Fruit fly (Drosophila melanogaster) whole organism, pupa: ENCODE results near the gene M1BP.
A peak's percentile ranks its signal among the peaks of the same experiment; 100 is the strongest.

Experiments used
- CG12605 ChIP-seq: fragments of 200-800 bp; sonication (Bioruptor generic); IDR thresholded peaks from 2 replicates; pipeline ENCODE4 v1.3.6; 2022; ENCODE audit warnings: missing biosample characterization, missing genetic modification characterization
- CG14655 ChIP-seq: fragments of 200-800 bp; sonication (Bioruptor generic); optimal IDR thresholded peaks from 3 replicates; lab custom pipeline; 2017; ENCODE audit warnings: mild to moderate bottlenecking, missing biosample characterization, missing genetic modification reagents, missing genetic modification characterization
- CG17806 ChIP-seq: fragments of 200-800 bp; sonication (Bioruptor generic); optimal IDR thresholded peaks from 2 replicates; lab custom pipeline; 2018; ENCODE audit warnings: missing biosample characterization, mild to moderate bottlenecking, missing genetic modification characterization, moderate library complexity
- CG32121 ChIP-seq: fragments of 200-800 bp; sonication (Bioruptor generic); IDR thresholded peaks from 2 replicates; pipeline ENCODE4 v1.3.6; 2022; ENCODE audit warnings: missing biosample characterization, missing genetic modification characterization
- CG34367 ChIP-seq: fragments of 200-800 bp; sonication (Bioruptor generic); optimal IDR thresholded peaks from 2 replicates; lab custom pipeline; 2018; ENCODE audit warnings: missing biosample characterization, mild to moderate bottlenecking, missing genetic modification characterization
- CG8301 ChIP-seq: fragments of 200-800 bp; sonication (Bioruptor generic); optimal IDR thresholded peaks from 2 replicates; lab custom pipeline; 2018; ENCODE audit warnings: missing biosample characterization, mild to moderate bottlenecking, missing genetic modification characterization
- EcR ChIP-seq: fragments of 200-800 bp; sonication (Bioruptor generic); optimal IDR thresholded peaks from 3 replicates; lab custom pipeline; 2019; ENCODE audit warnings: missing biosample characterization, missing genetic modification characterization, mild to moderate bottlenecking, moderate library complexity, missing genetic modification reagents
- Pif1B ChIP-seq: fragments of 200-800 bp; sonication (Bioruptor generic); optimal IDR thresholded peaks from 3 replicates; lab custom pipeline; 2016; ENCODE audit warnings: missing biosample characterization, missing genetic modification characterization
- Snoo ChIP-seq: fragments of 200-800 bp; sonication (Bioruptor generic); optimal IDR thresholded peaks from 3 replicates; lab custom pipeline; 2017; ENCODE audit warnings: missing biosample characterization, mild to moderate bottlenecking, missing genetic modification characterization, inconsistent platforms
- gl ChIP-seq: fragments of 200-800 bp; sonication (Bioruptor generic); optimal IDR thresholded peaks from 2 replicates; lab custom pipeline; 2018; ENCODE audit warnings: missing biosample characterization, mild to moderate bottlenecking, missing genetic modification characterization
- rn ChIP-seq: fragments of 200-800 bp; sonication (Bioruptor generic); IDR thresholded peaks from 2 replicates; pipeline ENCODE4 v1.3.6; 2022; ENCODE audit warnings: missing biosample characterization, missing genetic modification characterization

dm6 chr3R:8739161-8739783 lies 7.8 kb upstream of the M1BP start:
- TF ChIP-seq CG34367 (tag; lab: Kevin White, UChicago) (no peak), CG14655 (no peak), EcR (GFP tag; lab: Kevin White, UChicago) (no peak), Pif1B (GFP tag; lab: Kevin White, UChicago) (no peak), CG32121 (no peak), gl (tag; lab: Kevin White, UChicago) (no peak), Snoo (tag; lab: Kevin White, UChicago) (peak; percentile 31), rn (GFP tag; lab: Robert Waterston, UW) (no peak), CG12605 (no peak), CG17806 (peak; percentile 49), CG8301 (tag; lab: Kevin White, UChicago) (no peak)
